Fruit fly (Drosophila melanogaster) whole organism, embryonic: Measurements from ENCODE around the gene CG6136.

ENCODE experiments used
- ATbp ChIP-seq: fragments of 200-800 bp; sonication (Bioruptor generic); optimal IDR thresholded peaks from 2 replicates; lab custom pipeline; 2017; ENCODE audit warnings: missing biosample characterization, mild to moderate bottlenecking, missing genetic modification characterization, missing genetic modification reagents
- Ada2b ChIP-seq: fragments of 200-800 bp; sonication (Bioruptor generic); IDR thresholded peaks from 2 replicates; pipeline ENCODE4 v1.3.6; 2022; ENCODE audit warnings: missing biosample characterization, missing genetic modification characterization
- Bdp1 ChIP-seq: fragments of 200-800 bp; sonication (Bioruptor generic); optimal IDR thresholded peaks from 3 replicates; lab custom pipeline; 2016; ENCODE audit warnings: missing biosample characterization, missing genetic modification characterization
- CG10267 ChIP-seq: fragments of 200-800 bp; sonication (Bioruptor generic); optimal IDR thresholded peaks from 2 replicates; lab custom pipeline; 2018; ENCODE audit warnings: missing biosample characterization, mild to moderate bottlenecking, missing genetic modification characterization, moderate library complexity
- CG10431 ChIP-seq: fragments of 200-800 bp; sonication (Bioruptor generic); optimal IDR thresholded peaks from 3 replicates; lab custom pipeline; 2018; ENCODE audit warnings: missing biosample characterization, mild to moderate bottlenecking, missing genetic modification characterization
- CG10462 ChIP-seq: fragments of 200-800 bp; sonication (Bioruptor generic); optimal IDR thresholded peaks from 2 replicates; lab custom pipeline; 2016; ENCODE audit warnings: missing biosample characterization, missing genetic modification characterization
- CG10565 ChIP-seq: fragments of 200-800 bp; sonication (Bioruptor generic); optimal IDR thresholded peaks from 3 replicates; lab custom pipeline; 2016; ENCODE audit warnings: missing biosample characterization, mild to moderate bottlenecking, missing genetic modification characterization
- CG11695 ChIP-seq: fragments of 200-800 bp; sonication (Bioruptor generic); IDR thresholded peaks from 3 replicates; pipeline ENCODE4 v1.3.6; 2022; ENCODE audit warnings: missing biosample characterization, missing genetic modification characterization
- CG17186 ChIP-seq: fragments of 200-800 bp; sonication (Bioruptor generic); optimal IDR thresholded peaks from 3 replicates; lab custom pipeline; 2017; ENCODE audit warnings: missing biosample characterization, missing genetic modification reagents, missing genetic modification characterization
- CG18262 ChIP-seq: fragments of 200-800 bp; optimal IDR thresholded peaks from 3 replicates; lab custom pipeline; 2019; ENCODE audit warnings: missing biosample characterization, mild to moderate bottlenecking, missing genetic modification characterization, moderate library complexity
- CG4360 ChIP-seq: fragments of 200-800 bp; sonication (Bioruptor generic); IDR thresholded peaks from 2 replicates; pipeline ENCODE4 v1.3.6; 2022; ENCODE audit warnings: missing biosample characterization, missing genetic modification characterization
- CG5245 ChIP-seq: fragments of 200-800 bp; sonication (Bioruptor generic); optimal IDR thresholded peaks from 3 replicates; lab custom pipeline; 2016; ENCODE audit warnings: missing biosample characterization, missing genetic modification characterization
- CG6791 ChIP-seq: fragments of 200-800 bp; sonication (Bioruptor generic); IDR thresholded peaks from 3 replicates; pipeline ENCODE4 v1.3.6; 2022; ENCODE audit warnings: missing biosample characterization, missing genetic modification characterization; ENCODE audit not compliant: partially characterized antibody
- CG6813 ChIP-seq: fragments of 200-800 bp; sonication (Bioruptor generic); optimal IDR thresholded peaks from 2 replicates; lab custom pipeline; 2017; ENCODE audit warnings: missing biosample characterization, missing genetic modification characterization, mild to moderate bottlenecking, moderate library complexity, missing genetic modification reagents
- CG7357 ChIP-seq: fragments of 200-800 bp; sonication (Bioruptor generic); IDR thresholded peaks from 3 replicates; pipeline ENCODE4 v1.3.6; 2022; ENCODE audit warnings: missing biosample characterization, missing genetic modification characterization
- CG7786 ChIP-seq: fragments of 200-800 bp; sonication (Bioruptor generic); optimal IDR thresholded peaks from 2 replicates; lab custom pipeline; 2016; ENCODE audit warnings: missing biosample characterization, missing genetic modification characterization
- CG7928 ChIP-seq: fragments of 200-800 bp; sonication (Bioruptor generic); optimal IDR thresholded peaks from 2 replicates; lab custom pipeline; 2017; ENCODE audit warnings: missing biosample characterization, mild to moderate bottlenecking, missing genetic modification characterization
- CG8359 ChIP-seq: fragments of 200-800 bp; sonication (Bioruptor generic); optimal IDR thresholded peaks from 2 replicates; lab custom pipeline; 2017; ENCODE audit warnings: missing biosample characterization, mild to moderate bottlenecking, missing genetic modification characterization, borderline replicate concordance
- CG8388 ChIP-seq: fragments of 200-800 bp; sonication (Bioruptor generic); optimal IDR thresholded peaks from 2 replicates; lab custom pipeline; 2019; ENCODE audit warnings: missing biosample characterization, mild to moderate bottlenecking, missing genetic modification characterization, moderate library complexity
- CG8765 ChIP-seq: fragments of 200-800 bp; sonication (Bioruptor generic); IDR thresholded peaks from 2 replicates; pipeline ENCODE4 v1.3.6; 2022; ENCODE audit warnings: missing biosample characterization, missing genetic modification characterization
- CG9215 ChIP-seq: fragments of 200-800 bp; sonication (Bioruptor generic); IDR thresholded peaks from 2 replicates; pipeline ENCODE4 v1.3.6; 2022; ENCODE audit warnings: missing biosample characterization, missing genetic modification characterization
- CG9817 ChIP-seq: fragments of 200-800 bp; sonication (Bioruptor generic); optimal IDR thresholded peaks from 2 replicates; lab custom pipeline; 2018; ENCODE audit warnings: missing biosample characterization, mild to moderate bottlenecking, missing genetic modification characterization, moderate library complexity
- Dip2 ChIP-seq: fragments of 200-800 bp; sonication (Bioruptor generic); IDR thresholded peaks from 2 replicates; pipeline ENCODE4 v1.3.6; 2022; ENCODE audit warnings: missing biosample characterization, missing genetic modification characterization
- Doc2 ChIP-seq: fragments of 200-800 bp; sonication (Bioruptor generic); IDR thresholded peaks from 2 replicates; pipeline ENCODE4 v1.3.6; 2022; ENCODE audit warnings: missing biosample characterization, missing genetic modification characterization
- Ets65A ChIP-seq: fragments of 200-800 bp; sonication (Bioruptor generic); peaks from one replicate; lab custom pipeline; 2016; ENCODE audit warnings: missing biosample characterization, missing genetic modification characterization
- Ets97D ChIP-seq: fragments of 200-800 bp; sonication (Bioruptor generic); optimal IDR thresholded peaks from 3 replicates; lab custom pipeline; 2016; ENCODE audit warnings: missing biosample characterization, missing genetic modification characterization
- HLH3B ChIP-seq: fragments of 200-800 bp; sonication (Bioruptor generic); IDR thresholded peaks from 2 replicates; pipeline ENCODE4 v1.3.6; 2022; ENCODE audit warnings: missing biosample characterization, missing genetic modification characterization
- MBD-R2 ChIP-seq: fragments of 200-800 bp; sonication (Bioruptor generic); IDR thresholded peaks from 2 replicates; pipeline ENCODE4 v1.3.6; 2022; ENCODE audit warnings: missing biosample characterization, missing genetic modification characterization
- NC2β ChIP-seq: fragments of 200-800 bp; sonication (Bioruptor generic); optimal IDR thresholded peaks from 2 replicates; lab custom pipeline; 2016; ENCODE audit warnings: missing biosample characterization, missing genetic modification characterization
- Oli ChIP-seq: fragments of 200-800 bp; sonication (Bioruptor generic); optimal IDR thresholded peaks from 2 replicates; lab custom pipeline; 2018; ENCODE audit warnings: missing biosample characterization, mild to moderate bottlenecking, missing genetic modification characterization, moderate library complexity
- Spps ChIP-seq: fragments of 200-800 bp; sonication (Bioruptor generic); optimal IDR thresholded peaks from 2 replicates; lab custom pipeline; 2018; ENCODE audit warnings: missing biosample characterization, mild to moderate bottlenecking, missing genetic modification characterization
- Sry-δ ChIP-seq: fragments of 200-800 bp; sonication (Bioruptor generic); optimal IDR thresholded peaks from 2 replicates; lab custom pipeline; 2016; ENCODE audit warnings: missing biosample characterization, missing genetic modification characterization
- Taf1 ChIP-seq: fragments of 200-800 bp; sonication (Bioruptor generic); IDR thresholded peaks from 2 replicates; pipeline ENCODE4 v1.3.6; 2022; ENCODE audit warnings: missing biosample characterization, missing genetic modification characterization
- Tbp ChIP-seq: fragments of >200 bp; optimal IDR thresholded peaks from 2 replicates; lab custom pipeline; 2018; ENCODE audit warnings: missing biosample characterization, missing genetic modification characterization
- ato ChIP-seq: fragments of 200-800 bp; sonication (Bioruptor generic); IDR thresholded peaks from 2 replicates; pipeline ENCODE4 v1.3.6; 2022; ENCODE audit warnings: missing biosample characterization, missing genetic modification characterization; ENCODE audit not compliant: partially characterized antibody
- cato ChIP-seq: fragments of 200-800 bp; sonication (Bioruptor generic); optimal IDR thresholded peaks from 2 replicates; lab custom pipeline; 2016; ENCODE audit warnings: missing biosample characterization, missing genetic modification characterization, borderline replicate concordance
- chm ChIP-seq: fragments of 200-800 bp; sonication (Bioruptor generic); IDR thresholded peaks from 2 replicates; pipeline ENCODE4 v1.3.6; 2022; ENCODE audit warnings: missing biosample characterization, missing genetic modification characterization
- da ChIP-seq: fragments of 200-800 bp; sonication (Bioruptor generic); optimal IDR thresholded peaks from 2 replicates; lab custom pipeline; 2016; ENCODE audit warnings: missing biosample characterization, missing genetic modification characterization
- dan ChIP-seq: fragments of 200-800 bp; sonication (Bioruptor generic); IDR thresholded peaks from 2 replicates; pipeline ENCODE4 v1.3.6; 2022; ENCODE audit warnings: missing biosample characterization, missing genetic modification characterization
- danr ChIP-seq: fragments of 200-800 bp; sonication (Bioruptor generic); IDR thresholded peaks from 2 replicates; pipeline ENCODE4 v1.3.6; 2022; ENCODE audit warnings: missing biosample characterization, missing genetic modification characterization
- emc ChIP-seq: fragments of 200-800 bp; sonication (Bioruptor generic); optimal IDR thresholded peaks from 2 replicates; lab custom pipeline; 2016; ENCODE audit warnings: missing biosample characterization, missing genetic modification characterization
- gcm ChIP-seq: fragments of 200-800 bp; sonication (Bioruptor generic); optimal IDR thresholded peaks from 2 replicates; lab custom pipeline; 2019; ENCODE audit warnings: missing biosample characterization, mild to moderate bottlenecking, missing genetic modification characterization, moderate library complexity
- gfzf ChIP-seq: fragments of 200-800 bp; sonication (Bioruptor generic); optimal IDR thresholded peaks from 2 replicates; lab custom pipeline; 2016; ENCODE audit warnings: missing biosample characterization, mild to moderate bottlenecking, missing genetic modification characterization, moderate library complexity
- lola ChIP-seq, 3 experiments: fragments of >200 bp in 2 of 3; fragments of 200-800 bp in 1 of 3; sonication (Bioruptor generic) in 1 of 3; optimal IDR thresholded peaks; 2 replicates each; lab custom pipeline; 2017 to 2019; ENCODE audit warnings: missing biosample characterization in 3 of 3, missing genetic modification characterization in 3 of 3, mild to moderate bottlenecking in 1 of 3, moderate library complexity in 1 of 3
- org-1 ChIP-seq: fragments of 200-800 bp; sonication (Bioruptor generic); optimal IDR thresholded peaks from 2 replicates; lab custom pipeline; 2017; ENCODE audit warnings: missing biosample characterization, missing genetic modification characterization
- p53 ChIP-seq: fragments of 200-800 bp; sonication (Bioruptor generic); optimal IDR thresholded peaks from 2 replicates; lab custom pipeline; 2016; ENCODE audit warnings: missing biosample characterization, missing genetic modification characterization
- sd ChIP-seq: fragments of 200-800 bp; sonication (Bioruptor generic); optimal IDR thresholded peaks from 3 replicates; lab custom pipeline; 2018; ENCODE audit warnings: missing biosample characterization, mild to moderate bottlenecking, missing genetic modification characterization, moderate library complexity
- seq ChIP-seq: fragments of 200-800 bp; sonication (Bioruptor generic); IDR thresholded peaks from 2 replicates; pipeline ENCODE4 v1.3.6; 2022; ENCODE audit warnings: missing biosample characterization, missing genetic modification characterization
- shn ChIP-seq: fragments of 200-800 bp; sonication (Bioruptor generic); optimal IDR thresholded peaks from 3 replicates; lab custom pipeline; 2016; ENCODE audit warnings: missing biosample characterization, missing genetic modification characterization
- sima ChIP-seq: fragments of 200-800 bp; sonication (Bioruptor generic); optimal IDR thresholded peaks from 2 replicates; lab custom pipeline; 2016; ENCODE audit warnings: missing biosample characterization, missing genetic modification characterization
- tap ChIP-seq: fragments of 200-800 bp; optimal IDR thresholded peaks from 3 replicates; lab custom pipeline; 2019; ENCODE audit warnings: missing biosample characterization, mild to moderate bottlenecking, missing genetic modification characterization, moderate library complexity
- tll ChIP-seq, 2 experiments: fragments of 200-800 bp in 1 of 2; fragments of >200 bp in 1 of 2; sonication (Bioruptor generic) in 1 of 2; optimal IDR thresholded peaks; 2 replicates each; lab custom pipeline; 2017 to 2019; ENCODE audit warnings: missing biosample characterization in 2 of 2, missing genetic modification characterization in 2 of 2, mild to moderate bottlenecking in 1 of 2, moderate library complexity in 1 of 2
- ttk ChIP-seq: fragments of 200-800 bp; sonication (Bioruptor generic); IDR thresholded peaks from 2 replicates; pipeline ENCODE4 v2.1.2; 2022; ENCODE audit warnings: missing biosample characterization, missing genetic modification characterization

CG6136 gene

DNA sequence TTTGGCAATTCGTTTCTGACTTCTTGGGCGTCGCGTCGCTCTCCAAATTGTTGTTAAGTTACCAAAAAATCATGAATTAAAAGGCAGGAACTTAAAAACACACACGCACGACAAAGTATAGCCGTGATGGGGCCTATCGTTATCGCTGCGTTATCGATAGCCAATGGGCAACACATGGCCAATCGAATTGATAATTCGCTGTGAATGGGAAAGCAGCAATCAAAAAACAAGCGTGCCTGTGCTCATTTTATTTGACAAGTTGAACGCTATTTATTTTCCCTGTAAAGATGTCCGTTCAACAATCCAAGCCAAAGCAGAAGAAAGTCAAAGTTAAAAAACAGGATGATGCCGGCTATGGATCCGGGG lies 26.0 kb downstream of the CG6136 start, which contains the start of the genes Surf4 and CG31301 (continued):
- no peak for TF ChIP-seq tll (GFP tag; optimal IDR thresholded peaks at IDR 0.05; lab: Kevin White, UChicago)
- no peak for TF ChIP-seq danr
- no peak for TF ChIP-seq tap (tag; lab: Kevin White, UChicago)
- peak; percentile 12 for TF ChIP-seq CG10267 (tag; lab: Kevin White, UChicago)
- no peak for TF ChIP-seq CG9817
- no peak for TF ChIP-seq cato (GFP tag; lab: Kevin White, UChicago)
- no peak for TF ChIP-seq CG9215 (GFP tag; lab: Robert Waterston, UW)
- no peak for TF ChIP-seq gfzf (GFP tag; lab: Kevin White, UChicago)
- peak; percentile 90 for TF ChIP-seq CG6791 (GFP tag; lab: Robert Waterston, UW)
- TF ChIP-seq CG10565 (GFP tag; lab: Kevin White, UChicago) = no peak
- TF ChIP-seq sd (tag; lab: Kevin White, UChicago) = no peak
- no peak for TF ChIP-seq CG8359 (GFP tag; lab: Kevin White, UChicago)
- TF ChIP-seq Doc2 = no peak
- no peak for TF ChIP-seq CG4360 (GFP tag; lab: Robert Waterston, UW)
- peak; percentile 71 for TF ChIP-seq Ets97D (GFP tag; lab: Kevin White, UChicago)
- TF ChIP-seq ato = peak; percentile 85
- peak; percentile 17 for TF ChIP-seq CG17186
- TF ChIP-seq HLH3B = no peak
- TF ChIP-seq CG8388 (GFP tag; lab: Kevin White, UChicago) = no peak
- no peak for TF ChIP-seq Oli (tag; lab: Kevin White, UChicago)
- no peak for TF ChIP-seq lola (GFP tag; optimal IDR thresholded peaks at IDR 0.05; lab: Kevin White, UChicago)
- no peak for TF ChIP-seq Ada2b
- no peak for TF ChIP-seq NC2β (GFP tag; lab: Kevin White, UChicago)
- no peak for TF ChIP-seq Bdp1 (GFP tag; lab: Kevin White, UChicago)
- TF ChIP-seq CG8765 (GFP tag; lab: Robert Waterston, UW) = no peak
- no peak for TF ChIP-seq chm
- no peak for TF ChIP-seq CG7786 (GFP tag; lab: Kevin White, UChicago)
- TF ChIP-seq seq (GFP tag; lab: Robert Waterston, UW) = no peak
- TF ChIP-seq org-1 = no peak
- no peak for TF ChIP-seq sima (GFP tag; lab: Kevin White, UChicago)
- TF ChIP-seq CG7357 = no peak
- TF ChIP-seq ATbp = no peak
- no peak for TF ChIP-seq da
- no peak for TF ChIP-seq dan (GFP tag; lab: Robert Waterston, UW)
- no peak for TF ChIP-seq CG5245 (GFP tag; lab: Kevin White, UChicago)
- no peak for TF ChIP-seq Taf1 (GFP tag; lab: Robert Waterston, UW)
- no peak for TF ChIP-seq CG6813 (GFP tag; lab: Kevin White, UChicago)
- no peak for TF ChIP-seq p53 (GFP tag; lab: Kevin White, UChicago)
- TF ChIP-seq Sry-δ = peak; percentile 51
- no peak for TF ChIP-seq Spps (tag; lab: Kevin White, UChicago)
- TF ChIP-seq shn (GFP tag; lab: Kevin White, UChicago) = no peak
- TF ChIP-seq gcm = no peak
- no peak for TF ChIP-seq Ets65A (GFP tag; lab: Kevin White, UChicago)
- TF ChIP-seq Tbp (GFP tag; lab: Kevin White, UChicago) = no peak
- no peak for TF ChIP-seq CG10431 (GFP tag; lab: Kevin White, UChicago)
- TF ChIP-seq MBD-R2 = peak; percentile 80
- TF ChIP-seq Dip2 (GFP tag; lab: Robert Waterston, UW) = no peak
- TF ChIP-seq CG10462 (GFP tag; lab: Kevin White, UChicago) = no peak
- no peak for TF ChIP-seq CG11695 (GFP tag; lab: Robert Waterston, UW)
- TF ChIP-seq emc (GFP tag; lab: Kevin White, UChicago) = no peak
- TF ChIP-seq CG18262 = no peak
- no peak for TF ChIP-seq ttk (GFP tag; lab: Robert Waterston, UW)
- TF ChIP-seq CG7928 (GFP tag; lab: Kevin White, UChicago) = no peak
